Worm (Caenorhabditis elegans) whole organism, young adult: ENCODE data around the gene Y71G10AR.4.

Experiments
- T26A5.8 ChIP-seq: sonication (generic microtip); optimal IDR thresholded peaks from 2 replicates; lab custom pipeline; 2016; ENCODE audit warnings: missing genetic modification characterization, missing compliant biosample characterization
- ekl-4 ChIP-seq: fragments of 200-800 bp; sonication (Bioruptor generic); IDR thresholded peaks from 2 replicates; pipeline ENCODE4 v1.3.6; 2022; ENCODE audit warnings: missing genetic modification reagents, missing genetic modification characterization, missing compliant biosample characterization
- snpc-4 ChIP-seq, 5 experiments: fragments of 150-350 bp in 1 of 5; sonication (generic microtip) in 4 of 5; optimal IDR thresholded peaks; 2 replicates each; lab custom pipeline; 2014 to 2018; ENCODE audit warnings: missing genetic modification characterization in 5 of 5, missing biosample characterization in 3 of 5, antibody characterized with exemption in 2 of 5, mild to moderate bottlenecking in 2 of 5, missing compliant biosample characterization in 2 of 5, missing genotype in 2 of 5, moderate library complexity in 2 of 5, missing genetic modification reagents in 1 of 5
- zfh-2 ChIP-seq: fragments of 200-800 bp; sonication (Bioruptor generic); conservative IDR thresholded peaks from 2 replicates; pipeline ENCODE4 v1.3.6; 2022; ENCODE audit warnings: missing genetic modification reagents, missing genetic modification characterization, missing compliant biosample characterization

- no peak for TF ChIP-seq snpc-4 (GFP tag; optimal IDR thresholded peaks at IDR 0.05; lab: Kevin White, UChicago)
- TF ChIP-seq snpc-4 (tag; optimal IDR thresholded peaks at IDR 0.05; lab: Kevin White, UChicago), result no peak
- TF ChIP-seq zfh-2 (GFP tag; lab: Robert Waterston, UW), result no peak
- TF ChIP-seq T26A5.8 (tag; lab: Kevin White, UChicago), result no peak
- TF ChIP-seq ekl-4 (GFP tag; lab: Robert Waterston, UW), result no peak
Observed at ce11 chrIV:2223144-2223543, 24.3 kb downstream of the Y71G10AR.4 start.
